Worm (Caenorhabditis elegans) whole organism, L2 larva: ENCODE results near the gene cest-32.

Source experiments
- ZK546.5 ChIP-seq: sonication (generic microtip); optimal IDR thresholded peaks from 2 replicates; lab custom pipeline; 2017; ENCODE audit warnings: missing biosample characterization, missing genetic modification characterization
- alr-1 ChIP-seq: fragments of 150-350 bp; optimal IDR thresholded peaks from 2 replicates; lab custom pipeline; 2014; ENCODE audit warnings: missing biosample characterization, missing genetic modification characterization
- elt-1 ChIP-seq: fragments of 150-350 bp; optimal IDR thresholded peaks from 2 replicates; lab custom pipeline; 2014; ENCODE audit warnings: missing biosample characterization, missing genetic modification characterization

- TF ChIP-seq ZK546.5 (tag; lab: Kevin White, UChicago) (no peak), elt-1 (no peak), alr-1 (no peak)
Observed at ce11 chrV:5237116-5237515, 3.4 kb upstream of the cest-32 start, which contains the start of gene cest-35.2.
